Fruit fly (Drosophila melanogaster) whole organism, prepupa: Measurements from ENCODE around the gene CG13248.
A peak's percentile ranks its signal among the peaks of the same experiment; 100 is the strongest.

Experiments
- Blimp-1 ChIP-seq: fragments of 200-800 bp; sonication (Bioruptor generic); optimal IDR thresholded peaks from 3 replicates; lab custom pipeline; 2017; ENCODE audit warnings: missing biosample characterization, missing genetic modification characterization, mild to moderate bottlenecking, moderate library complexity, missing genetic modification reagents
- CG10631 ChIP-seq: fragments of 200-800 bp; sonication (Bioruptor generic); optimal IDR thresholded peaks from 2 replicates; lab custom pipeline; 2016; ENCODE audit warnings: missing biosample characterization, missing genetic modification characterization
- CG10669 ChIP-seq: fragments of 200-800 bp; sonication (Bioruptor generic); optimal IDR thresholded peaks from 3 replicates; lab custom pipeline; 2018; ENCODE audit warnings: missing biosample characterization, mild to moderate bottlenecking, missing genetic modification characterization, moderate library complexity
- CG11294 ChIP-seq: fragments of 200-800 bp; sonication (Bioruptor generic); IDR thresholded peaks from 2 replicates; pipeline ENCODE4 v1.3.6; 2022; ENCODE audit warnings: missing biosample characterization, missing genetic modification characterization
- CG11902 ChIP-seq: fragments of 200-800 bp; sonication (Bioruptor generic); optimal IDR thresholded peaks from 3 replicates; lab custom pipeline; 2016; ENCODE audit warnings: missing biosample characterization, missing genetic modification characterization
- CG15336 ChIP-seq: fragments of 200-800 bp; sonication (Bioruptor generic); IDR thresholded peaks from 2 replicates; pipeline ENCODE4 v1.3.6; 2022; ENCODE audit warnings: missing biosample characterization, missing genetic modification characterization
- CG1621 ChIP-seq: fragments of 200-800 bp; sonication (Bioruptor generic); optimal IDR thresholded peaks from 3 replicates; lab custom pipeline; 2018; ENCODE audit warnings: missing biosample characterization, mild to moderate bottlenecking, missing genetic modification characterization
- CG16779 ChIP-seq: fragments of 200-800 bp; sonication (Bioruptor generic); optimal IDR thresholded peaks from 3 replicates; lab custom pipeline; 2017; ENCODE audit warnings: missing biosample characterization, mild to moderate bottlenecking, missing genetic modification characterization
- CG3032 ChIP-seq: fragments of 200-800 bp; optimal IDR thresholded peaks from 2 replicates; lab custom pipeline; 2019; ENCODE audit warnings: missing biosample characterization, mild to moderate bottlenecking, missing genetic modification characterization, moderate library complexity
- CG31627 ChIP-seq: fragments of 200-800 bp; sonication (Bioruptor generic); optimal IDR thresholded peaks from 3 replicates; lab custom pipeline; 2016; ENCODE audit warnings: missing biosample characterization, missing genetic modification characterization
- CG32006 ChIP-seq: fragments of 200-800 bp; sonication (Bioruptor generic); optimal IDR thresholded peaks from 3 replicates; lab custom pipeline; 2017; ENCODE audit warnings: missing biosample characterization, mild to moderate bottlenecking, missing genetic modification characterization
- CG34406 ChIP-seq: fragments of 200-800 bp; sonication (Bioruptor generic); optimal IDR thresholded peaks from 3 replicates; lab custom pipeline; 2016; ENCODE audit warnings: missing biosample characterization, missing genetic modification characterization
- CG3919 ChIP-seq: fragments of 200-800 bp; sonication (Bioruptor generic); optimal IDR thresholded peaks from 3 replicates; lab custom pipeline; 2016; ENCODE audit warnings: missing biosample characterization, missing genetic modification characterization
- CG4318 ChIP-seq: fragments of 200-800 bp; sonication (Bioruptor generic); optimal IDR thresholded peaks from 3 replicates; lab custom pipeline; 2017; ENCODE audit warnings: missing biosample characterization, mild to moderate bottlenecking, missing genetic modification characterization
- CG6163 ChIP-seq: fragments of 200-800 bp; sonication (Bioruptor generic); IDR thresholded peaks from 3 replicates; pipeline ENCODE4 v1.3.6; 2022; ENCODE audit warnings: missing biosample characterization, missing genetic modification characterization
- CG6792 ChIP-seq: fragments of 200-800 bp; sonication (Bioruptor generic); optimal IDR thresholded peaks from 3 replicates; lab custom pipeline; 2016; ENCODE audit warnings: missing biosample characterization, missing genetic modification characterization
- CG6808 ChIP-seq: fragments of 200-800 bp; sonication (Bioruptor generic); optimal IDR thresholded peaks from 3 replicates; lab custom pipeline; 2017; ENCODE audit warnings: missing biosample characterization, missing genetic modification characterization, mild to moderate bottlenecking, moderate library complexity, missing genetic modification reagents
- CG8119 ChIP-seq: fragments of 200-800 bp; sonication (Bioruptor generic); IDR thresholded peaks from 3 replicates; pipeline ENCODE4 v1.3.6; 2022; ENCODE audit warnings: missing biosample characterization, missing genetic modification characterization
- CG9139 ChIP-seq: fragments of 200-800 bp; sonication (Bioruptor generic); optimal IDR thresholded peaks from 3 replicates; lab custom pipeline; 2017; ENCODE audit warnings: missing biosample characterization, mild to moderate bottlenecking, missing genetic modification characterization
- Eip75B ChIP-seq: fragments of 200-800 bp; sonication (Bioruptor generic); optimal IDR thresholded peaks from 3 replicates; lab custom pipeline; 2016; ENCODE audit warnings: missing biosample characterization, missing genetic modification characterization
- Eip93F ChIP-seq: fragments of 200-800 bp; sonication (Bioruptor generic); optimal IDR thresholded peaks from 2 replicates; lab custom pipeline; 2016; ENCODE audit warnings: missing biosample characterization, mild to moderate bottlenecking, missing genetic modification characterization
- Ets96B ChIP-seq: fragments of 200-800 bp; optimal IDR thresholded peaks from 2 replicates; lab custom pipeline; 2019; ENCODE audit warnings: missing biosample characterization, mild to moderate bottlenecking, missing genetic modification characterization, moderate library complexity
- Gug ChIP-seq: fragments of 200-800 bp; sonication (Bioruptor generic); IDR thresholded peaks from 2 replicates; pipeline ENCODE4 v1.3.6; 2022; ENCODE audit warnings: missing biosample characterization, missing genetic modification characterization
- Hr38 ChIP-seq: sonication (Bioruptor generic); optimal IDR thresholded peaks from 2 replicates; lab custom pipeline; 2016; ENCODE audit warnings: missing biosample characterization, missing genetic modification characterization
- Hr4 ChIP-seq: fragments of 200-800 bp; sonication (Bioruptor generic); optimal IDR thresholded peaks from 3 replicates; lab custom pipeline; 2016; ENCODE audit warnings: missing biosample characterization, missing genetic modification characterization
- Lpt ChIP-seq: fragments of 200-800 bp; sonication (Bioruptor generic); optimal IDR thresholded peaks from 3 replicates; lab custom pipeline; 2016; ENCODE audit warnings: missing biosample characterization, missing genetic modification characterization
- Met ChIP-seq: fragments of 200-800 bp; sonication (Bioruptor generic); optimal IDR thresholded peaks from 3 replicates; lab custom pipeline; 2016; ENCODE audit warnings: missing biosample characterization, missing genetic modification characterization
- OdsH ChIP-seq: fragments of 200-800 bp; sonication (Bioruptor generic); optimal IDR thresholded peaks from 3 replicates; lab custom pipeline; 2016; ENCODE audit warnings: missing biosample characterization, missing genetic modification characterization
- Smox ChIP-seq: fragments of 200-800 bp; sonication (Bioruptor generic); optimal IDR thresholded peaks from 3 replicates; lab custom pipeline; 2016; ENCODE audit warnings: missing biosample characterization, missing genetic modification characterization
- Sox14 ChIP-seq: fragments of 200-800 bp; sonication (Bioruptor generic); optimal IDR thresholded peaks from 3 replicates; lab custom pipeline; 2016; ENCODE audit warnings: missing biosample characterization, missing genetic modification characterization
- achi ChIP-seq: fragments of 200-800 bp; sonication (Bioruptor generic); optimal IDR thresholded peaks from 3 replicates; lab custom pipeline; 2016; ENCODE audit warnings: missing biosample characterization, missing genetic modification characterization
- acj6 ChIP-seq: fragments of 200-800 bp; sonication (Bioruptor generic); optimal IDR thresholded peaks from 3 replicates; lab custom pipeline; 2016; ENCODE audit warnings: missing biosample characterization, missing genetic modification characterization
- cyc ChIP-seq: fragments of 200-800 bp; sonication (Bioruptor generic); optimal IDR thresholded peaks from 3 replicates; lab custom pipeline; 2016; ENCODE audit warnings: missing biosample characterization, missing genetic modification characterization
- dsx ChIP-seq: fragments of 200-800 bp; optimal IDR thresholded peaks from 3 replicates; lab custom pipeline; 2019; ENCODE audit warnings: missing biosample characterization, mild to moderate bottlenecking, missing genetic modification characterization, moderate library complexity; ENCODE audit not compliant: poor library complexity, severe bottlenecking
- eg ChIP-seq: fragments of 200-800 bp; sonication (Bioruptor generic); IDR thresholded peaks from 3 replicates; pipeline ENCODE4 v1.3.6; 2022; ENCODE audit warnings: missing biosample characterization, missing genetic modification characterization
- fd59A ChIP-seq: fragments of 200-800 bp; sonication (Bioruptor generic); optimal IDR thresholded peaks from 2 replicates; lab custom pipeline; 2017; ENCODE audit warnings: missing biosample characterization, mild to moderate bottlenecking, missing genetic modification characterization, missing genetic modification reagents
- fd85E ChIP-seq: fragments of 200-800 bp; sonication (Bioruptor generic); optimal IDR thresholded peaks from 3 replicates; lab custom pipeline; 2016; ENCODE audit warnings: missing biosample characterization, missing genetic modification characterization
- fkh ChIP-seq: fragments of 200-800 bp; sonication (Bioruptor generic); optimal IDR thresholded peaks from 3 replicates; lab custom pipeline; 2017; ENCODE audit warnings: missing biosample characterization, mild to moderate bottlenecking, missing genetic modification characterization, moderate library complexity
- lz ChIP-seq: fragments of 200-800 bp; sonication (Bioruptor generic); optimal IDR thresholded peaks from 3 replicates; lab custom pipeline; 2016; ENCODE audit warnings: missing biosample characterization, missing genetic modification characterization
- net ChIP-seq: fragments of 200-800 bp; sonication (Bioruptor generic); optimal IDR thresholded peaks from 3 replicates; lab custom pipeline; 2016; ENCODE audit warnings: missing biosample characterization, missing genetic modification characterization
- salr ChIP-seq, 2 experiments: fragments of 200-800 bp; sonication (Bioruptor generic); optimal IDR thresholded peaks; 3 replicates each; lab custom pipeline; 2016 to 2018; ENCODE audit warnings: missing biosample characterization in 2 of 2, missing genetic modification characterization in 2 of 2, mild to moderate bottlenecking in 1 of 2
- spab ChIP-seq: fragments of 200-800 bp; sonication (Bioruptor generic); optimal IDR thresholded peaks from 2 replicates; lab custom pipeline; 2017; ENCODE audit warnings: missing biosample characterization, mild to moderate bottlenecking, missing genetic modification characterization, missing genetic modification reagents
- svp ChIP-seq: fragments of 200-800 bp; sonication (Bioruptor generic); peaks from one replicate; lab custom pipeline; 2016; ENCODE audit warnings: missing biosample characterization, missing genetic modification characterization

The CG13248 gene

dm6 chr3L:20402665-20403492, 7.5 kb downstream of the CG13248 start (continued):
- TF ChIP-seq CG11902 (GFP tag; lab: Kevin White, UChicago), result peak; percentile 62
- TF ChIP-seq dsx (GFP tag; lab: Kevin White, UChicago), result peak; percentile 86
- no peak for TF ChIP-seq CG11294 (GFP tag; lab: Robert Waterston, UW)
- TF ChIP-seq Eip93F (GFP tag; lab: Kevin White, UChicago), result peak; percentile 23
- TF ChIP-seq CG10631 (GFP tag; lab: Kevin White, UChicago), result peak; percentile 39
- TF ChIP-seq Gug (GFP tag; lab: Robert Waterston, UW), result no peak
- no peak for TF ChIP-seq CG8119
- TF ChIP-seq CG3032 (tag; lab: Kevin White, UChicago), result peak; percentile 85
- no peak for TF ChIP-seq Hr4 (GFP tag; lab: Kevin White, UChicago)
- no peak for TF ChIP-seq CG4318 (GFP tag; lab: Kevin White, UChicago)
- peak; percentile 80 for TF ChIP-seq svp (GFP tag; lab: Kevin White, UChicago)
- TF ChIP-seq Blimp-1 (GFP tag; lab: Kevin White, UChicago), result no peak
- TF ChIP-seq CG6792, result peak; percentile 72
- TF ChIP-seq acj6 (GFP tag; lab: Kevin White, UChicago), result peak; percentile 73
- TF ChIP-seq cyc (GFP tag; lab: Kevin White, UChicago), result peak; percentile 53
- peak; percentile 25; the same call in 1 of the 2 replicates for TF ChIP-seq CG15336 (GFP tag; lab: Robert Waterston, UW)
- TF ChIP-seq OdsH (GFP tag; lab: Kevin White, UChicago), result peak; percentile 66
- peak; percentile 72 for TF ChIP-seq fd59A (GFP tag; lab: Kevin White, UChicago)
- peak; percentile 77 for TF ChIP-seq CG10669
- TF ChIP-seq Eip75B (GFP tag; lab: Kevin White, UChicago), result peak; percentile 69
- TF ChIP-seq CG1621 (tag; lab: Kevin White, UChicago), result peak; percentile 75
- peak; percentile 56 for TF ChIP-seq Sox14 (GFP tag; lab: Kevin White, UChicago)
- TF ChIP-seq Smox (GFP tag; lab: Kevin White, UChicago), result peak; percentile 72
- TF ChIP-seq CG9139 (GFP tag; lab: Kevin White, UChicago), result peak; percentile 73
- TF ChIP-seq CG6163 (GFP tag; lab: Robert Waterston, UW), result peak; percentile 77
- peak; percentile 62 for TF ChIP-seq Met
- TF ChIP-seq spab (GFP tag; lab: Kevin White, UChicago), result peak; percentile 73
- TF ChIP-seq CG3919 (GFP tag; lab: Kevin White, UChicago), result peak; percentile 56
- TF ChIP-seq net (GFP tag; lab: Kevin White, UChicago), result peak; percentile 17
- peak; percentile 28 for TF ChIP-seq CG16779 (tag; lab: Kevin White, UChicago)
- peak; percentile 66 for TF ChIP-seq achi (GFP tag; lab: Kevin White, UChicago)
- peak; percentile 83 for TF ChIP-seq Ets96B (tag; lab: Kevin White, UChicago)
- TF ChIP-seq CG6808, result peak; percentile 76
- no peak for TF ChIP-seq Hr38 (GFP tag; lab: Kevin White, UChicago)
- TF ChIP-seq lz (GFP tag; lab: Kevin White, UChicago), result peak; percentile 68
- TF ChIP-seq CG34406 (GFP tag; lab: Kevin White, UChicago), result peak; percentile 60

DNA sequence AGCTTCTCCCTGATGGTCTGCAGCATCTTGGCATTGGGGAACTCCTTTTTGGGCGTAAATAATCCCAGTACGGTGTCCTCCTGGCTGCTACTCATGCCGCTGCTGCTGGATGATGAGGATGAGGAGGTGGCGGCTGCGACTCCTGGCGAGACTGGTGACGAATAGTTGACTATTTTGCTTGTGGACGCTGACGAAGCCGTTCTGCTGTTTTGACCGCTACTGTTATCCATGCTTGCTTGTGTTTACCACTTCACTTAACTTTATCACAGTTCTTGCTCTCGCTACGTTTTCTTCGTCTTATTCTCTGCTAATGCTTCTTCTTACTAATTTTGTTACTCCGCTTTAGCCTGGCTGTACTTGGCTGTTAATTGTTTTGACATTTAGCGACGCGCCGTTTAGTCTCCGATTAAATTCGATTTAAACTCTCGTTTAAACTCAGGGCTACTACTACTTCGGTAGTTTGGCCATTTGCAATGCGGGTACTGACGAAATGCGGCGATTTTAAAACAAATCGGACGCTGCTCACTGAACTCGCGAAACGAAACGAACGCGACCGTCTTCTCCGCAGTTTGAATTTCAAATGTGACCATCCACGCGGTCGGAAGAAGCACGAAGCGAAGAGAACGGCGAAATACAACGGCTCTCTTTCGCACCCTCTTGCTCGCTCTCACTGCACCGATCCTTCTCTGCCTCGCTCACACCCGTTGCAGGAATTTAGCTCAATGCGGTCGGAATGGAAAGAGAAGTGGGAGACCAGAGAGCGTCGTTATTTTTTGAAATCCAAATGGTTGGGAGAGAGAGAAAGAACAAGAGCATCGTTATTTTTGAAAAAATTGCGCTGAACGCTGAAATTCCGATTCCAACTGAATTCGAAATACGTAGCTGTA, 9.1 kb downstream of the CG13248 start, which contains the start of gene trbl:
Gene trbl (minus strand): TSS at position 584 of the 887 bp plus-strand sequence.
- TF ChIP-seq eg (GFP tag; lab: Robert Waterston, UW) (peak; percentile 60; the same call in 2 of the 3 replicates), CG3032 (tag; lab: Kevin White, UChicago) (no peak), cyc (GFP tag; lab: Kevin White, UChicago) (no peak), CG4318 (GFP tag; lab: Kevin White, UChicago) (no peak), Lpt (GFP tag; lab: Kevin White, UChicago) (no peak), Sox14 (GFP tag; lab: Kevin White, UChicago) (peak; percentile 29), CG15336 (GFP tag; lab: Robert Waterston, UW) (peak; percentile 35; the same call in 1 of the 2 replicates), Met (no peak), CG32006 (GFP tag; lab: Kevin White, UChicago) (no peak), CG11294 (GFP tag; lab: Robert Waterston, UW) (no peak), CG10631 (GFP tag; lab: Kevin White, UChicago) (no peak), svp (GFP tag; lab: Kevin White, UChicago) (peak; percentile 73), fd85E (GFP tag; lab: Kevin White, UChicago) (peak; percentile 30), CG34406 (GFP tag; lab: Kevin White, UChicago) (no peak), CG31627 (no peak), OdsH (GFP tag; lab: Kevin White, UChicago) (no peak), salr (GFP tag; optimal IDR thresholded peaks at IDR 0.05; lab: Kevin White, UChicago) (no peak), lz (GFP tag; lab: Kevin White, UChicago) (no peak), CG3919 (GFP tag; lab: Kevin White, UChicago) (peak; percentile 30), CG6792 (no peak), CG8119 (peak; percentile 40; the same call in 2 of the 3 replicates), fkh (GFP tag; lab: Kevin White, UChicago) (peak; percentile 27), CG6163 (GFP tag; lab: Robert Waterston, UW) (peak; percentile 68), Eip75B (GFP tag; lab: Kevin White, UChicago) (no peak)
